Worm (Caenorhabditis elegans) whole organism, mixed stage, embryonic: ENCODE results near the gene clec-43.
"Not testable (repeated sequence)": the region's sequence is repeated elsewhere in the genome, so short reads cannot be mapped to it uniquely, and the experiment has no call there.

Source experiments
- M03D4.4 ChIP-seq: sonication (generic microtip); optimal IDR thresholded peaks from 2 replicates; lab custom pipeline; 2017; ENCODE audit warnings: mild to moderate bottlenecking, missing genetic modification characterization, missing compliant biosample characterization
- bed-3 ChIP-seq: fragments of 200-800 bp; sonication (Bioruptor generic); optimal IDR thresholded peaks from 3 replicates; lab custom pipeline; 2018; ENCODE audit warnings: mild to moderate bottlenecking, missing genetic modification characterization, moderate library complexity, missing compliant biosample characterization
- blmp-1 ChIP-seq: fragments of 150-350 bp; optimal IDR thresholded peaks from 2 replicates; lab custom pipeline; 2014; ENCODE audit warnings: missing biosample characterization, missing genetic modification characterization
- ceh-43 ChIP-seq: fragments of 200-800 bp; sonication (Bioruptor generic); optimal IDR thresholded peaks from 2 replicates; lab custom pipeline; 2018; ENCODE audit warnings: mild to moderate bottlenecking, missing genetic modification characterization, moderate library complexity, missing compliant biosample characterization
- ceh-83 ChIP-seq: fragments of 200-800 bp; sonication (Bioruptor generic); optimal IDR thresholded peaks from 2 replicates; lab custom pipeline; 2018; ENCODE audit warnings: mild to moderate bottlenecking, missing genetic modification characterization, missing compliant biosample characterization
- ces-1 ChIP-seq: fragments of 150-350 bp; optimal IDR thresholded peaks from 2 replicates; lab custom pipeline; 2014; ENCODE audit warnings: missing biosample characterization, missing genetic modification reagents, missing genetic modification characterization
- cnd-1 ChIP-seq: fragments of 200-800 bp; sonication (Bioruptor generic); optimal IDR thresholded peaks from 2 replicates; lab custom pipeline; 2018; ENCODE audit warnings: mild to moderate bottlenecking, missing genetic modification characterization, missing compliant biosample characterization
- ham-2 ChIP-seq: fragments of 200-800 bp; sonication (Bioruptor generic); optimal IDR thresholded peaks from 2 replicates; lab custom pipeline; 2018; ENCODE audit warnings: mild to moderate bottlenecking, missing genetic modification characterization, missing compliant biosample characterization
- hlh-1 ChIP-seq: fragments of 150-350 bp; optimal IDR thresholded peaks from 2 replicates; lab custom pipeline; 2014; ENCODE audit warnings: missing biosample characterization, missing genetic modification reagents, missing genetic modification characterization
- lin-13 ChIP-seq: fragments of 150-350 bp; optimal IDR thresholded peaks from 2 replicates; lab custom pipeline; 2014; ENCODE audit warnings: missing biosample characterization, missing genetic modification characterization
- lin-32 ChIP-seq: fragments of 200-800 bp; sonication (Bioruptor generic); optimal IDR thresholded peaks from 2 replicates; lab custom pipeline; 2018; ENCODE audit warnings: mild to moderate bottlenecking, missing genetic modification characterization, missing compliant biosample characterization
- lsy-2 ChIP-seq: fragments of 150-350 bp; optimal IDR thresholded peaks from 2 replicates; lab custom pipeline; 2014; ENCODE audit warnings: missing biosample characterization, missing genetic modification characterization
- mep-1 ChIP-seq: fragments of 150-350 bp; optimal IDR thresholded peaks from 2 replicates; lab custom pipeline; 2017; ENCODE audit warnings: missing biosample characterization, missing genetic modification reagents, missing genetic modification characterization, inconsistent platforms
- mls-2 ChIP-seq: sonication (generic microtip); optimal IDR thresholded peaks from 2 replicates; lab custom pipeline; 2016; ENCODE audit warnings: mild to moderate bottlenecking, missing genetic modification characterization, moderate library complexity, missing compliant biosample characterization
- nhr-12 ChIP-seq: fragments of 150-350 bp; optimal IDR thresholded peaks from 2 replicates; lab custom pipeline; 2014; ENCODE audit warnings: missing biosample characterization, missing genetic modification characterization
- nhr-237 ChIP-seq: fragments of 150-350 bp; optimal IDR thresholded peaks from 2 replicates; lab custom pipeline; 2014; ENCODE audit warnings: missing biosample characterization, missing genetic modification characterization
- nhr-28 ChIP-seq: fragments of 150-350 bp; optimal IDR thresholded peaks from 2 replicates; lab custom pipeline; 2014; ENCODE audit warnings: missing biosample characterization, missing genetic modification characterization
- nhr-76 ChIP-seq: sonication (generic microtip); optimal IDR thresholded peaks from 2 replicates; lab custom pipeline; 2017; ENCODE audit warnings: missing biosample characterization, missing genetic modification characterization
- sem-2 ChIP-seq: fragments of 200-800 bp; sonication (Bioruptor generic); optimal IDR thresholded peaks from 2 replicates; lab custom pipeline; 2018; ENCODE audit warnings: mild to moderate bottlenecking, missing genetic modification characterization, missing compliant biosample characterization
- snpc-4 ChIP-seq: fragments of 150-350 bp; optimal IDR thresholded peaks from 2 replicates; lab custom pipeline; 2014; ENCODE audit warnings: missing biosample characterization, missing genetic modification characterization
- sptf-1 ChIP-seq: sonication (generic microtip); optimal IDR thresholded peaks from 2 replicates; lab custom pipeline; 2017; ENCODE audit warnings: mild to moderate bottlenecking, missing genetic modification characterization, moderate library complexity, missing compliant biosample characterization
- tbx-8 ChIP-seq: fragments of 200-800 bp; sonication (Bioruptor generic); optimal IDR thresholded peaks from 2 replicates; lab custom pipeline; 2018; ENCODE audit warnings: mild to moderate bottlenecking, missing genetic modification characterization, moderate library complexity, missing compliant biosample characterization
- unc-62 ChIP-seq: fragments of 150-350 bp; optimal IDR thresholded peaks from 2 replicates; lab custom pipeline; 2014; ENCODE audit warnings: missing biosample characterization, missing genetic modification reagents, missing genetic modification characterization
- zip-8 ChIP-seq: fragments of 150-350 bp; optimal IDR thresholded peaks from 2 replicates; lab custom pipeline; 2014; ENCODE audit warnings: missing biosample characterization, missing genetic modification characterization
- ztf-11 ChIP-seq: fragments of 150-350 bp; optimal IDR thresholded peaks from 2 replicates; lab custom pipeline; 2014; ENCODE audit warnings: missing biosample characterization, missing genetic modification characterization

Gene clec-43

DNA sequence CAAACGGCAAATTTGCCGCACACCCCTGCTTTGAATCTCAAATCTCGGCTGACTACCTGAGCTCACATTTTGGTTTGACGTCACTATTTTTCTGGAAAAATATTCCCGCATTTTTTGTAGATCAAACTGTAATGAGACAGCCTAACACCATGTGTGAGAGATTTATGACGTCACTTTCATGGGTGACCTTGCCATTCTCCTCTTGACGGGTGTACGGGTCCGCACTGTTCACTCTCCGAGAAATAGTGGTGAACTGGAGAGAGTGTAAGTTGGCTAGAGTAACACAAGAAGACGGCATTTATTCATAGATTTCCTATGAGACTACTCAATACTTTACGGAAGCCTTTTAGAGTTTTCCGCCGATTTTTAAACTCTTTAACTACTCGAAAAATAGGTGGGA, 41.8 kb downstream of the clec-43 start, which contains the start of gene fbxc-40:
Gene fbxc-40 (plus strand): TSS at position 301 of the 400 bp plus-strand sequence.
- not testable (repeated sequence) for TF ChIP-seq M03D4.4; ceh-83 (GFP tag; lab: Kevin White, UChicago); lin-13

DNA sequence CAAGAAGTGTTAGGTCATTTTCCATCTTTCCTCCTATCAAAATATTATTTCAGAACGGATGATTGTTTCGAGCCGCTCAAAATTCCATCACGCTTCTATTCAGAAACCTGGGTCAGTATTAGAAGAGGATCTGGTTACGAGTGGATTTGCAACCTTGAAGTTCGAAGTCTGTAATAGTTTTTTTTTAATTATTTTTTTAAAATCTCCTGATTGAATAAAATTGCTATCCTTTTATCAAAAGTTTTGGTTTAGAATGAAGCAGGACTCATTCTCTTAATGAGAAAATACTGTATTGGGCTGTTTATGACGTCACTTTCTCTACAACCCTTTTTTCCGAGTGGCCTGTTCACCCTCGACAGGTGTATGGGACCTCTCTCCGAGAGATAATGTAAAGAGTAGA, 44.6 kb downstream of the clec-43 start, which contains the start of gene fbxc-39:
Gene fbxc-39 (plus strand): TSS at position 301 of the 400 bp plus-strand sequence.
- no peak for TF ChIP-seq sptf-1
- TF ChIP-seq M03D4.4 = no peak
- TF ChIP-seq ztf-11 (tag; lab: Kevin White, UChicago) = no peak
- peak; percentile 22 for TF ChIP-seq hlh-1 (tag; lab: Kevin White, UChicago)
- no peak for TF ChIP-seq sem-2 (GFP tag; lab: Kevin White, UChicago)

DNA sequence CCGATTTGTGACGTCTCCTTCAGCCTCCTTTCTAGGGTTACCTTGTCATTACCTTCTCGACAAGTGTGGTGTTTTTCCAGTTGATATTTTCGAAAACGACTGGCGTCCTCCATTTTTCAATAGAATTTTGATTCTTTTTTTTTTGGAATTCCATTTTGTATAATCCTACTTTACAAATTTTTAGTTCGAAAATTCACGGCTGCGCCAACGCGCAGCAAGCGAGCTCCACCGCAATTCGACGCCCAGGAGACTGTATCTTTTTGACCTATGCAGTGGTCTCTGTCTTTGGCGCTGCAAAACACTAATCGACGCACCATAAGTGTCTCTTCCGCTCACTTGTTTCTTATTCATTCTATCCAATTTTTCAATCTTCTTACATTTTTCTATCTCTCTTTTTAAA, 47.4 kb downstream of the clec-43 start, which contains the start of gene fbxc-42:
Gene fbxc-42 (plus strand): TSS at position 301 of the 400 bp plus-strand sequence.
- TF ChIP-seq nhr-28 (tag; lab: Kevin White, UChicago) (no peak), mep-1 (tag; lab: Kevin White, UChicago) (no peak), blmp-1 (tag; lab: Kevin White, UChicago) (no peak), sptf-1 (no peak), ham-2 (GFP tag; lab: Kevin White, UChicago) (no peak), lin-32 (no peak), zip-8 (tag; lab: Kevin White, UChicago) (no peak), M03D4.4 (no peak), ceh-43 (no peak), nhr-12 (tag; lab: Kevin White, UChicago) (no peak), ces-1 (no peak), nhr-237 (tag; lab: Kevin White, UChicago) (no peak), mls-2 (no peak), cnd-1 (tag; lab: Kevin White, UChicago) (no peak), unc-62 (GFP tag; lab: Kevin White, UChicago) (no peak), ztf-11 (tag; lab: Kevin White, UChicago) (no peak), hlh-1 (tag; lab: Kevin White, UChicago) (no peak), bed-3 (GFP tag; lab: Kevin White, UChicago) (no peak), tbx-8 (no peak)

DNA sequence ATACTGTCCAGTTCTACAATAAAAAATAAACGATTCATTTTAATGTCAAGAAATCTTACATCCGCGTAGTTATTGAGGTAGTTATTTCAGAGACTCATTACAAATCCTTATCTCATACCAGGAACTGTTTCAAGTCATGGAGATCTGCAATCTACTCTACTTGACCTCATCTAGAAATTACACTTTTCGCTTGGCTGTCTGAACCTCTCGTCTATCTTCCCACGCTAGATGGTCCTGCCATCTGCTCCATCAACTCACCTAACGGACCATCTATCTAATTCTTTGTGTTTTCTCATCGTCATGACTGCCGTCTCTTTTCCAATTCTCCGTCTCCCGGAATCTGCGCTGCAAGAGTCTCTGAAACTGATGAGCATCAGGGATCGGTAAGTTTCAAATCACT, 50.4 kb downstream of the clec-43 start, which contains the start of gene F45D11.7:
Gene F45D11.7 (plus strand): TSS at position 301 of the 400 bp plus-strand sequence.
- TF ChIP-seq lsy-2 (tag; lab: Kevin White, UChicago); nhr-76; snpc-4 (tag; lab: Kevin White, UChicago): not testable (repeated sequence)
